Worm (Caenorhabditis elegans) whole organism, early embryonic: ENCODE measurements around the gene srsx-26.

Experiments
- B0310.2 ChIP-seq: sonication (generic microtip); optimal IDR thresholded peaks from 2 replicates; lab custom pipeline; 2016; ENCODE audit warnings: mild to moderate bottlenecking, missing genetic modification characterization, missing compliant biosample characterization
- aly-1 ChIP-seq: sonication (generic microtip); optimal IDR thresholded peaks from 2 replicates; lab custom pipeline; 2016; ENCODE audit warnings: missing genetic modification characterization, missing compliant biosample characterization
- ama-1 ChIP-seq: fragments of 150-350 bp; optimal IDR thresholded peaks from 2 replicates; lab custom pipeline; 2014
- ceh-13 ChIP-seq: fragments of 200-800 bp; sonication (Bioruptor generic); optimal IDR thresholded peaks from 2 replicates; lab custom pipeline; 2018; ENCODE audit warnings: mild to moderate bottlenecking, missing genetic modification characterization, missing compliant biosample characterization
- ceh-36 ChIP-seq: sonication (generic microtip); optimal IDR thresholded peaks from 2 replicates; lab custom pipeline; 2016; ENCODE audit warnings: missing genetic modification characterization, inconsistent platforms, missing compliant biosample characterization
- ets-7 ChIP-seq: sonication (generic microtip); optimal IDR thresholded peaks from 2 replicates; lab custom pipeline; 2016; ENCODE audit warnings: missing genotype, missing genetic modification characterization, missing compliant biosample characterization
- flt-1 ChIP-seq: fragments of 200-800 bp; sonication (Bioruptor generic); IDR thresholded peaks from 2 replicates; pipeline ENCODE4 v1.3.6; 2022; ENCODE audit warnings: missing genetic modification characterization, missing compliant biosample characterization
- hmbx-1 ChIP-seq: sonication (generic microtip); optimal IDR thresholded peaks from 2 replicates; lab custom pipeline; 2016; ENCODE audit warnings: mild to moderate bottlenecking, missing genetic modification characterization, missing compliant biosample characterization
- hnd-1 ChIP-seq: sonication (generic microtip); optimal IDR thresholded peaks from 2 replicates; lab custom pipeline; 2016; ENCODE audit warnings: missing genetic modification characterization, missing compliant biosample characterization
- pes-1 ChIP-seq: fragments of 200-800 bp; sonication (Bioruptor generic); IDR thresholded peaks from 2 replicates; pipeline ENCODE4 v1.3.6; 2022; ENCODE audit warnings: missing genetic modification reagents, missing genetic modification characterization, missing compliant biosample characterization
- sea-1 ChIP-seq: fragments of 200-800 bp; sonication (Bioruptor generic); conservative IDR thresholded peaks from 2 replicates; pipeline ENCODE4 v1.3.6; 2022; ENCODE audit warnings: missing genetic modification characterization, missing compliant biosample characterization
- tbx-11 ChIP-seq: fragments of 200-800 bp; sonication (Bioruptor generic); IDR thresholded peaks from 2 replicates; pipeline ENCODE4 v1.3.6; 2022; ENCODE audit warnings: missing genetic modification characterization, missing compliant biosample characterization
- tbx-37 ChIP-seq: fragments of 200-800 bp; sonication (Bioruptor generic); conservative IDR thresholded peaks from 2 replicates; pipeline ENCODE4 v1.3.6; 2022; ENCODE audit warnings: missing genetic modification reagents, missing genetic modification characterization, missing compliant biosample characterization

ce11 chrV:10154698-10155097 is 6.2 kb downstream of the srsx-26 start, which contains the start of gene srsx-29:
- TF ChIP-seq ets-7 (tag; lab: Kevin White, UChicago) = no peak
- no peak for TF ChIP-seq flt-1 (GFP tag; lab: Robert Waterston, UW)
- TF ChIP-seq hnd-1 (tag; lab: Kevin White, UChicago) = no peak
- no peak for TF ChIP-seq aly-1 (tag; lab: Kevin White, UChicago)
- no peak for TF ChIP-seq ama-1 (lab: Kevin White, UChicago)
- TF ChIP-seq tbx-37 (GFP tag; lab: Robert Waterston, UW) = no peak
- TF ChIP-seq B0310.2 (tag; lab: Kevin White, UChicago) = no peak
- no peak for TF ChIP-seq ceh-36 (tag; lab: Kevin White, UChicago)
- no peak for TF ChIP-seq tbx-11 (GFP tag; lab: Robert Waterston, UW)
- no peak for TF ChIP-seq hmbx-1
- TF ChIP-seq sea-1 (GFP tag; lab: Robert Waterston, UW) = no peak
- TF ChIP-seq ceh-13 (GFP tag; lab: Kevin White, UChicago) = no peak
- TF ChIP-seq pes-1 (GFP tag; lab: Robert Waterston, UW) = no peak
